Worm (Caenorhabditis elegans) whole organism, L1 larva: ENCODE data around the gene ptc-3.

Experiments used
- C04F5.9 ChIP-seq: sonication (generic microtip); optimal IDR thresholded peaks from 2 replicates; lab custom pipeline; 2016; ENCODE audit warnings: missing genetic modification characterization, missing compliant biosample characterization
- C16A3.4 ChIP-seq: fragments of 150-350 bp; optimal IDR thresholded peaks from 2 replicates; lab custom pipeline; 2014; ENCODE audit warnings: missing biosample characterization, missing genetic modification characterization
- F16B12.6 ChIP-seq: fragments of 150-350 bp; optimal IDR thresholded peaks from 2 replicates; lab custom pipeline; 2014; ENCODE audit warnings: missing biosample characterization, missing genetic modification characterization
- Y116A8C.19 ChIP-seq: sonication (generic microtip); optimal IDR thresholded peaks from 2 replicates; lab custom pipeline; 2016; ENCODE audit warnings: missing compliant biosample characterization, missing genetic modification characterization, borderline replicate concordance
- alr-1 ChIP-seq: fragments of 200-800 bp; sonication (Bioruptor generic); optimal IDR thresholded peaks from 2 replicates; lab custom pipeline; 2018; ENCODE audit warnings: borderline replicate concordance, mild to moderate bottlenecking, missing genetic modification characterization, missing compliant biosample characterization
- blmp-1 ChIP-seq: fragments of 150-350 bp; optimal IDR thresholded peaks from 2 replicates; lab custom pipeline; 2014; ENCODE audit warnings: missing biosample characterization, missing genetic modification characterization
- ceh-63 ChIP-seq: fragments of 200-800 bp; sonication (Bioruptor generic); optimal IDR thresholded peaks from 2 replicates; lab custom pipeline; 2018; ENCODE audit warnings: mild to moderate bottlenecking, missing genetic modification characterization, missing compliant biosample characterization
- ceh-8 ChIP-seq: fragments of 200-800 bp; sonication (Bioruptor generic); optimal IDR thresholded peaks from 2 replicates; lab custom pipeline; 2018; ENCODE audit warnings: mild to moderate bottlenecking, missing genetic modification characterization, moderate library complexity, missing compliant biosample characterization
- ceh-90 ChIP-seq: sonication (generic microtip); optimal IDR thresholded peaks from 2 replicates; lab custom pipeline; 2016; ENCODE audit warnings: missing genetic modification characterization, missing compliant biosample characterization
- dpl-1 ChIP-seq, 3 experiments: fragments of 150-350 bp in 2 of 3; sonication (generic microtip) in 1 of 3; optimal IDR thresholded peaks; 2 replicates each; lab custom pipeline; 2014 to 2017; ENCODE audit warnings: missing biosample characterization in 3 of 3, missing genetic modification characterization in 3 of 3, missing genetic modification reagents in 3 of 3
- dsc-1 ChIP-seq: sonication (generic microtip); optimal IDR thresholded peaks from 2 replicates; lab custom pipeline; 2016; ENCODE audit warnings: mild to moderate bottlenecking, missing genetic modification characterization, missing compliant biosample characterization
- efl-1 ChIP-seq, 4 experiments: fragments of 150-350 bp; optimal IDR thresholded peaks in 3 of 4; peaks in 1 of 4; 1 replicate in 1 of 4; 2 replicates in 3 of 4; lab custom pipeline; 2014; ENCODE audit warnings: missing biosample characterization in 2 of 4, missing genetic modification characterization in 2 of 4, missing genetic modification reagents in 2 of 4
- elt-3 ChIP-seq, 6 experiments: fragments of 150-350 bp in 1 of 6; sonication (generic microtip); optimal IDR thresholded peaks; 2 replicates each; lab custom pipeline; 2017 to 2018; ENCODE audit warnings: missing biosample characterization in 6 of 6, missing genetic modification characterization in 6 of 6, inconsistent platforms in 1 of 6
- ets-5 ChIP-seq: fragments of 200-800 bp; sonication (Bioruptor generic); IDR thresholded peaks from 2 replicates; pipeline ENCODE4 v1.3.6; 2022; ENCODE audit warnings: missing genetic modification characterization, missing compliant biosample characterization
- grh-1 ChIP-seq: fragments of 200-800 bp; sonication (Bioruptor generic); IDR thresholded peaks from 2 replicates; pipeline ENCODE4 v1.3.6; 2022; ENCODE audit warnings: missing genetic modification reagents, missing genetic modification characterization, missing compliant biosample characterization
- hlh-17 ChIP-seq: fragments of 200-800 bp; sonication (Bioruptor generic); optimal IDR thresholded peaks from 2 replicates; lab custom pipeline; 2018; ENCODE audit warnings: missing genetic modification characterization, mild to moderate bottlenecking, missing compliant biosample characterization, moderate library complexity, borderline replicate concordance
- hlh-4 ChIP-seq: sonication (generic microtip); optimal IDR thresholded peaks from 2 replicates; lab custom pipeline; 2016; ENCODE audit warnings: mild to moderate bottlenecking, missing genetic modification characterization, missing compliant biosample characterization
- lin-13 ChIP-seq: fragments of 150-350 bp; optimal IDR thresholded peaks from 2 replicates; lab custom pipeline; 2014; ENCODE audit warnings: missing biosample characterization, missing genetic modification reagents, missing genetic modification characterization
- lin-15B ChIP-seq: fragments of 150-350 bp; sonication (generic microtip); optimal IDR thresholded peaks from 3 replicates; lab custom pipeline; 2014; ENCODE audit warnings: missing biosample characterization, missing genetic modification characterization
- lsy-2 ChIP-seq, 2 experiments: fragments of 150-350 bp; optimal IDR thresholded peaks; 2 replicates each; lab custom pipeline; 2014; ENCODE audit warnings: missing biosample characterization in 2 of 2, missing genetic modification characterization in 2 of 2
- mdl-1 ChIP-seq, 2 experiments: fragments of 150-350 bp; optimal IDR thresholded peaks; 2 replicates each; lab custom pipeline; 2014 to 2017; ENCODE audit warnings: missing biosample characterization in 2 of 2, missing genetic modification characterization in 2 of 2, inconsistent platforms in 1 of 2
- mef-2 ChIP-seq: fragments of 150-350 bp; optimal IDR thresholded peaks from 2 replicates; lab custom pipeline; 2014; ENCODE audit warnings: missing biosample characterization, missing genetic modification characterization
- mep-1 ChIP-seq: fragments of 150-350 bp; optimal IDR thresholded peaks from 2 replicates; lab custom pipeline; 2014; ENCODE audit warnings: missing biosample characterization, missing genetic modification characterization
- nhr-11 ChIP-seq: fragments of 150-350 bp; optimal IDR thresholded peaks from 2 replicates; lab custom pipeline; 2014; ENCODE audit warnings: missing biosample characterization, missing genetic modification characterization
- nhr-12 ChIP-seq: sonication (generic microtip); optimal IDR thresholded peaks from 2 replicates; lab custom pipeline; 2017; ENCODE audit warnings: missing biosample characterization, missing genetic modification characterization
- nhr-19 ChIP-seq: fragments of 200-800 bp; sonication (Bioruptor generic); conservative IDR thresholded peaks from 2 replicates; pipeline ENCODE4 v1.3.6; 2022; ENCODE audit warnings: missing genetic modification characterization, missing compliant biosample characterization
- nhr-28 ChIP-seq: fragments of 150-350 bp; optimal IDR thresholded peaks from 2 replicates; lab custom pipeline; 2014; ENCODE audit warnings: missing biosample characterization, missing genetic modification characterization
- nhr-71 ChIP-seq: sonication (generic microtip); optimal IDR thresholded peaks from 2 replicates; lab custom pipeline; 2016; ENCODE audit warnings: mild to moderate bottlenecking, missing genetic modification characterization, moderate library complexity, missing compliant biosample characterization
- nhr-76 ChIP-seq: sonication (generic microtip); optimal IDR thresholded peaks from 2 replicates; lab custom pipeline; 2017; ENCODE audit warnings: missing biosample characterization, missing genetic modification characterization
- nhr-77 ChIP-seq: fragments of 150-350 bp; optimal IDR thresholded peaks from 2 replicates; lab custom pipeline; 2014; ENCODE audit warnings: missing biosample characterization, missing genetic modification characterization
- nhr-84 ChIP-seq: sonication (generic microtip); optimal IDR thresholded peaks from 2 replicates; lab custom pipeline; 2017; ENCODE audit warnings: missing biosample characterization, missing genetic modification characterization
- nhr-85 ChIP-seq: sonication (generic microtip); peaks from one replicate; lab custom pipeline; 2016; ENCODE audit warnings: missing genetic modification characterization, inconsistent platforms, missing compliant biosample characterization
- snpc-4 ChIP-seq: fragments of 150-350 bp; optimal IDR thresholded peaks from 2 replicates; lab custom pipeline; 2014; ENCODE audit warnings: missing biosample characterization, missing genetic modification characterization
- sup-37 ChIP-seq: fragments of 200-800 bp; sonication (Bioruptor generic); optimal IDR thresholded peaks from 2 replicates; lab custom pipeline; 2018; ENCODE audit warnings: mild to moderate bottlenecking, missing genetic modification characterization, missing compliant biosample characterization
- swsn-7 ChIP-seq: sonication (generic microtip); optimal IDR thresholded peaks from 2 replicates; lab custom pipeline; 2016; ENCODE audit warnings: missing genetic modification characterization, missing compliant biosample characterization
- tlp-1 ChIP-seq: fragments of 150-350 bp; optimal IDR thresholded peaks from 2 replicates; lab custom pipeline; 2014; ENCODE audit warnings: missing biosample characterization, missing genetic modification characterization
- unc-130 ChIP-seq: fragments of 150-350 bp; optimal IDR thresholded peaks from 2 replicates; lab custom pipeline; 2017; ENCODE audit warnings: missing biosample characterization, missing genetic modification characterization, inconsistent platforms
- zip-4 ChIP-seq: fragments of 200-800 bp; sonication (Bioruptor generic); optimal IDR thresholded peaks from 2 replicates; lab custom pipeline; 2018; ENCODE audit warnings: mild to moderate bottlenecking, missing genetic modification characterization, moderate library complexity, missing compliant biosample characterization
- ztf-11 ChIP-seq, 2 experiments: sonication (generic microtip); optimal IDR thresholded peaks; 2 replicates each; lab custom pipeline; 2016 to 2017; ENCODE audit warnings: missing genetic modification characterization in 2 of 2, missing biosample characterization in 1 of 2, missing compliant biosample characterization in 1 of 2
- ztf-4 ChIP-seq: fragments of 150-350 bp; optimal IDR thresholded peaks from 2 replicates; lab custom pipeline; 2014; ENCODE audit warnings: missing biosample characterization, missing genetic modification characterization

ptc-3 gene

ce11 chrII:2831173-2831572, 21.2 kb downstream of the ptc-3 start, which contains the start of gene K12H6.6 (continued):
- no peak for TF ChIP-seq hlh-17 (GFP tag; lab: Kevin White, UChicago)
- TF ChIP-seq nhr-77 = no peak
- TF ChIP-seq ceh-8 (GFP tag; lab: Kevin White, UChicago) = no peak
- TF ChIP-seq nhr-12 (tag; lab: Kevin White, UChicago) = no peak
- no peak for TF ChIP-seq mef-2 (tag; lab: Kevin White, UChicago)
- no peak for TF ChIP-seq zip-4
- TF ChIP-seq unc-130 (tag; lab: Kevin White, UChicago) = no peak
- TF ChIP-seq hlh-4 (tag; lab: Kevin White, UChicago) = no peak
- TF ChIP-seq blmp-1 = no peak
- TF ChIP-seq sup-37 (GFP tag; lab: Kevin White, UChicago) = no peak
- TF ChIP-seq lin-13 = peak; percentile 6
- TF ChIP-seq grh-1 = no peak
- no peak for TF ChIP-seq ceh-90
- no peak for TF ChIP-seq dsc-1
- no peak for TF ChIP-seq ceh-63

ce11 chrII:2830144-2830543, 22.2 kb downstream of the ptc-3 start:
- TF ChIP-seq nhr-85 (tag; lab: Kevin White, UChicago) = peak; percentile 42
- no peak for TF ChIP-seq nhr-19 (GFP tag; lab: Robert Waterston, UW)
- no peak for TF ChIP-seq efl-1 (optimal IDR thresholded peaks at IDR 0.05; lab: Kevin White, UChicago)
- TF ChIP-seq efl-1 (GFP tag; optimal IDR thresholded peaks at IDR 0.05 in 1 of 2; lab: Kevin White, UChicago) = peak in 1 of 2 experiments; percentile 75
- TF ChIP-seq, all 84 proteins: peak for 2

- no peak for TF ChIP-seq nhr-71 (tag; lab: Kevin White, UChicago)
- no peak for TF ChIP-seq ets-5 (GFP tag; lab: Robert Waterston, UW)
- no peak for TF ChIP-seq C04F5.9 (tag; lab: Kevin White, UChicago)
- TF ChIP-seq ztf-4 (tag; lab: Kevin White, UChicago) = no peak
- no peak for TF ChIP-seq mep-1 (tag; lab: Kevin White, UChicago)
- TF ChIP-seq grh-1 = no peak
- no peak for TF ChIP-seq nhr-76 (tag; lab: Kevin White, UChicago)
- TF ChIP-seq ztf-11 (tag; optimal IDR thresholded peaks at IDR 0.05; lab: Kevin White, UChicago) = no peak
- no peak for TF ChIP-seq tlp-1 (tag; lab: Kevin White, UChicago)
- no peak for TF ChIP-seq lsy-2 (tag; optimal IDR thresholded peaks at IDR 0.05; lab: Kevin White, UChicago)
- TF ChIP-seq nhr-84 (tag; lab: Kevin White, UChicago) = no peak
- TF ChIP-seq nhr-11 (tag; lab: Kevin White, UChicago) = no peak
- no peak for TF ChIP-seq nhr-77
- TF ChIP-seq efl-1 (optimal IDR thresholded peaks at IDR 0.05; lab: Kevin White, UChicago) = no peak
- no peak for TF ChIP-seq efl-1 (GFP tag; optimal IDR thresholded peaks at IDR 0.05 in 1 of 2; lab: Kevin White, UChicago)
Measured at ce11 chrII:2829482-2829881, 22.9 kb downstream of the ptc-3 start.

ce11 chrII:2827859-2828403, 24.5 kb downstream of the ptc-3 start, which contains the start of gene K12H6.8:
K12H6.8 (plus strand) TSS chrII:2827896.
- no peak for TF ChIP-seq nhr-28 (tag; lab: Kevin White, UChicago)
- no peak for TF ChIP-seq efl-1 (optimal IDR thresholded peaks at IDR 0.05; lab: Kevin White, UChicago)
- TF ChIP-seq efl-1 (GFP tag; optimal IDR thresholded peaks at IDR 0.05 in 1 of 2; lab: Kevin White, UChicago) = no peak
- TF ChIP-seq elt-3 (tag; optimal IDR thresholded peaks at IDR 0.05; lab: Kevin White, UChicago) = no peak
- TF ChIP-seq lin-15B (tag; lab: Kevin White, UChicago) = no peak
- TF ChIP-seq nhr-76 (tag; lab: Kevin White, UChicago) = no peak

- no peak for TF ChIP-seq nhr-85 (tag; lab: Kevin White, UChicago)
- TF ChIP-seq C16A3.4 (tag; lab: Kevin White, UChicago) = no peak
- no peak for TF ChIP-seq alr-1
- no peak for TF ChIP-seq F16B12.6 (tag; lab: Kevin White, UChicago)
- no peak for TF ChIP-seq elt-3 (tag; optimal IDR thresholded peaks at IDR 0.05; lab: Kevin White, UChicago)
- TF ChIP-seq Y116A8C.19 = no peak
- no peak for TF ChIP-seq snpc-4
- no peak for TF ChIP-seq efl-1 (optimal IDR thresholded peaks at IDR 0.05; lab: Kevin White, UChicago)
- no peak for TF ChIP-seq efl-1 (GFP tag; optimal IDR thresholded peaks at IDR 0.05 in 1 of 2; lab: Kevin White, UChicago)
- no peak for TF ChIP-seq mep-1 (tag; lab: Kevin White, UChicago)
- no peak for TF ChIP-seq lsy-2 (tag; optimal IDR thresholded peaks at IDR 0.05; lab: Kevin White, UChicago)
- no peak for TF ChIP-seq swsn-7
- TF ChIP-seq C04F5.9 (tag; lab: Kevin White, UChicago) = no peak
- no peak for TF ChIP-seq lin-15B (tag; lab: Kevin White, UChicago)
- TF ChIP-seq mdl-1 (tag; optimal IDR thresholded peaks at IDR 0.05; lab: Kevin White, UChicago) = no peak
- no peak for TF ChIP-seq nhr-76 (tag; lab: Kevin White, UChicago)
- no peak for TF ChIP-seq ceh-63
- TF ChIP-seq dpl-1 (GFP tag; optimal IDR thresholded peaks at IDR 0.05; lab: Kevin White, UChicago) = no peak
- TF ChIP-seq nhr-84 (tag; lab: Kevin White, UChicago) = no peak
Measured at ce11 chrII:2826073-2826472, 26.3 kb downstream of the ptc-3 start, which contains the start of gene K12H6.5. K12H6.5 (minus strand) TSS chrII:2826173.
